Fruit fly (Drosophila melanogaster) S2 (cell line): ENCODE measurements around the gene Ptp10D.

Source experiments
- CG8478 ChIP-seq: fragments of >200 bp; optimal IDR thresholded peaks from 2 replicates; lab custom pipeline; 2018
- CTCF ChIP-seq, 2 experiments: fragments of >200 bp; optimal IDR thresholded peaks; 2 replicates each; lab custom pipeline; 2018

DNA sequence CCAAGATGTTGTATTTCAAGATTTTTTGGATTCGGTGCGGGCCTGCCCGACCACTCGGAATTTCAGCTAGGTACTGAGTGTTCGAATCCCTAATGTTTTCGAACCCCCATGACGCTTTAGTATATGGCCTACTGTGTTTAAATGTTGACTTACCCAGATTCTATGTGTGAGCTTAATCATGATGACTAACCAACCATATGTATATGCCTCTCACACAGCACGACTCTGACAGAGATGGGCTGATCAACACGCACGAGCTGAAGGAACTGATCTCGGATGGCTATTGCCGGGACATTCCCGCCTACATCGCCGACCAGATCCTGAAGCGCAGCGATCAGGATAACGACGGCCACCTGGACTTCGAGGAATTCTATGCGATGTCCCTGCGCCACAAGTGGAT, 17.7 kb upstream of the Ptp10D start, which contains the start of gene CG2533:
- TF ChIP-seq CG8478, result no peak
- no peak for TF ChIP-seq CTCF (optimal IDR thresholded peaks at IDR 0.05; lab: Kevin White, UChicago)
